Worm (Caenorhabditis elegans): ENCODE data around the gene W09C2.7.
A peak's percentile ranks its signal among the peaks of the same experiment; 100 is the strongest.

W09C2.7 gene

ce11 chrIV:9653184-9653583 is 31.0 kb upstream of the W09C2.7 start, which contains the start of gene F58G6.3:
TSS of gene F58G6.3 (plus strand) at chrIV:9653535.
- TF ChIP-seq mxl-3 (GFP tag; optimal IDR thresholded peaks at IDR 0.05): no peak
- TF ChIP-seq aha-1 (tag): no peak
- TF ChIP-seq hlh-11 (tag; optimal IDR thresholded peaks at IDR 0.05): no peak
- TF ChIP-seq lsy-2 (tag; optimal IDR thresholded peaks at IDR 0.05): peak in 1 of 2 experiments; percentile 64
- no peak for TF ChIP-seq nhr-6 (tag; optimal IDR thresholded peaks at IDR 0.05)
- TF ChIP-seq vab-7 (GFP tag; IDR thresholded peaks at IDR 0.05): no peak
- TF ChIP-seq duxl-1 (tag; optimal IDR thresholded peaks at IDR 0.05; ENCODE audit: poor library complexity): no peak
- TF ChIP-seq lim-7 (GFP tag; IDR thresholded peaks at IDR 0.05): no peak
- no peak for TF ChIP-seq ceh-32 (tag; optimal IDR thresholded peaks at IDR 0.05; ENCODE audit: poor library complexity)
- no peak for TF ChIP-seq unc-130 (GFP tag; optimal IDR thresholded peaks at IDR 0.05)
- TF ChIP-seq ctbp-1 (GFP tag; IDR thresholded peaks at IDR 0.05): no peak
- peak; percentile 5 for TF ChIP-seq pqm-1 (tag; optimal IDR thresholded peaks at IDR 0.05)
- TF ChIP-seq ZK337.2 (GFP tag; IDR thresholded peaks at IDR 0.05): no peak
- no peak for TF ChIP-seq lin-1 (GFP tag; IDR thresholded peaks at IDR 0.05)
- peak; percentile 20 for TF ChIP-seq dve-1 (tag; optimal IDR thresholded peaks at IDR 0.05; ENCODE audit: insufficient read depth)
- TF ChIP-seq daf-16 (GFP tag; optimal IDR thresholded peaks at IDR 0.05): no peak
- TF ChIP-seq daf-16 (tag; optimal IDR thresholded peaks at IDR 0.05): peak; percentile 29
- TF ChIP-seq nhr-111 (GFP tag; optimal IDR thresholded peaks at IDR 0.05): no peak
- no peak for TF ChIP-seq zip-2 (tag; optimal IDR thresholded peaks at IDR 0.05)
- no peak for TF ChIP-seq rbr-2 (tag; optimal IDR thresholded peaks at IDR 0.05)
- no peak for TF ChIP-seq Y5F2A.4 (GFP tag; optimal IDR thresholded peaks at IDR 0.05)
- no peak for TF ChIP-seq nhr-237 (tag; optimal IDR thresholded peaks at IDR 0.05)
- no peak for TF ChIP-seq Y75B8A.6 (GFP tag; IDR thresholded peaks at IDR 0.05)
- TF ChIP-seq nhr-10 (tag; optimal IDR thresholded peaks at IDR 0.05): no peak
- no peak for TF ChIP-seq ZK546.5 (tag; optimal IDR thresholded peaks at IDR 0.05)
- no peak for TF ChIP-seq ceh-62 (tag; optimal IDR thresholded peaks at IDR 0.05)
- TF ChIP-seq jun-1 (tag; optimal IDR thresholded peaks at IDR 0.05): no peak

- TF ChIP-seq pha-4 (GFP tag; IDR thresholded peaks at IDR 0.05) (no peak), pha-4 (tag; optimal IDR thresholded peaks at IDR 0.05) (no peak), pqm-1 (tag; optimal IDR thresholded peaks at IDR 0.05) (peak; percentile 95), daf-16 (GFP tag; optimal IDR thresholded peaks at IDR 0.05) (no peak), daf-16 (tag; optimal IDR thresholded peaks at IDR 0.05) (peak; percentile 96), arid-1 (GFP tag; conservative IDR thresholded peaks at IDR 0.05) (no peak), hlh-11 (tag; optimal IDR thresholded peaks at IDR 0.05) (peak; percentile 75), F26F4.8 (GFP tag; conservative IDR thresholded peaks at IDR 0.05) (no peak), ceh-82 (tag; optimal IDR thresholded peaks at IDR 0.05) (no peak), lsy-2 (tag; optimal IDR thresholded peaks at IDR 0.05) (peak in 1 of 2 experiments; percentile 72), tag-97 (GFP tag; IDR thresholded peaks at IDR 0.05) (no peak), madf-9 (GFP tag; conservative IDR thresholded peaks at IDR 0.05) (no peak), nhr-41 (GFP tag; IDR thresholded peaks at IDR 0.05) (no peak), ctbp-1 (GFP tag; IDR thresholded peaks at IDR 0.05) (no peak), hif-1 (tag; optimal IDR thresholded peaks at IDR 0.05) (peak in 1 of 2 experiments; percentile 29), unc-62 (GFP tag; optimal IDR thresholded peaks at IDR 0.05 in 1 of 2) (peak in 1 of 2 experiments; percentile 44), unc-62 (tag; optimal IDR thresholded peaks at IDR 0.05) (no peak), fos-1 (tag; optimal IDR thresholded peaks at IDR 0.05) (no peak), ZK546.5 (tag; optimal IDR thresholded peaks at IDR 0.05) (no peak), ceh-28 (tag; optimal IDR thresholded peaks at IDR 0.05) (no peak), aly-2 (tag; optimal IDR thresholded peaks at IDR 0.05) (no peak), ztf-7 (tag; optimal IDR thresholded peaks at IDR 0.05) (peak; percentile 70), nhr-42 (GFP tag; IDR thresholded peaks at IDR 0.05) (no peak), dmd-6 (GFP tag; IDR thresholded peaks at IDR 0.05) (peak; percentile 88), lin-1 (GFP tag; IDR thresholded peaks at IDR 0.05) (peak; percentile 58; the same call in 1 of the 2 replicates), nhr-10 (tag; optimal IDR thresholded peaks at IDR 0.05) (peak; percentile 22), ceh-44 (GFP tag; IDR thresholded peaks at IDR 0.05) (no peak), nhr-77 (tag; optimal IDR thresholded peaks at IDR 0.05) (no peak), Y75B8A.6 (GFP tag; IDR thresholded peaks at IDR 0.05) (no peak), T20F7.1 (GFP tag; optimal IDR thresholded peaks at IDR 0.05) (peak; percentile 14), php-3 (GFP tag; IDR thresholded peaks at IDR 0.05) (peak; percentile 81), zag-1 (tag; optimal IDR thresholded peaks at IDR 0.05) (no peak), dve-1 (tag; optimal IDR thresholded peaks at IDR 0.05; ENCODE audit: insufficient read depth) (peak; percentile 90), mep-1 (tag; optimal IDR thresholded peaks at IDR 0.05) (peak; percentile 75), duxl-1 (tag; optimal IDR thresholded peaks at IDR 0.05; ENCODE audit: poor library complexity) (no peak), nhr-6 (tag; optimal IDR thresholded peaks at IDR 0.05) (peak; percentile 33)
Observed at ce11 chrIV:9651234-9651633, 29.1 kb upstream of the W09C2.7 start, which contains the start of gene chca-1. TSS of gene chca-1 (plus strand) at chrIV:9651394.

All from whole organism, L4 larva.